Worm (Caenorhabditis elegans) whole organism, late embryonic: ENCODE measurements around the gene lys-8.
A peak's percentile ranks its signal among the peaks of the same experiment; 100 is the strongest.
"Not testable (repeated sequence)": the region's sequence is repeated elsewhere in the genome, so short reads cannot be mapped to it uniquely, and the experiment has no call there.

Experiments
- C08G9.2 ChIP-seq: sonication (generic microtip); optimal IDR thresholded peaks from 2 replicates; lab custom pipeline; 2016; ENCODE audit warnings: mild to moderate bottlenecking, missing genetic modification characterization, moderate library complexity, missing compliant biosample characterization
- ama-1 ChIP-seq: fragments of 150-350 bp; optimal IDR thresholded peaks from 2 replicates; lab custom pipeline; 2014
- ceh-14 ChIP-seq: sonication (generic microtip); optimal IDR thresholded peaks from 2 replicates; lab custom pipeline; 2016; ENCODE audit warnings: missing genotype, missing genetic modification characterization, missing compliant biosample characterization
- ceh-19 ChIP-seq: fragments of 200-800 bp; sonication (Bioruptor generic); optimal IDR thresholded peaks from 2 replicates; lab custom pipeline; 2018; ENCODE audit warnings: mild to moderate bottlenecking, missing genetic modification characterization, missing compliant biosample characterization
- ceh-22 ChIP-seq: sonication (generic microtip); optimal IDR thresholded peaks from 2 replicates; lab custom pipeline; 2017; ENCODE audit warnings: missing biosample characterization, missing genetic modification characterization
- ceh-24 ChIP-seq: sonication (generic microtip); optimal IDR thresholded peaks from 2 replicates; lab custom pipeline; 2016; ENCODE audit warnings: mild to moderate bottlenecking, missing genetic modification characterization, missing compliant biosample characterization
- ceh-45 ChIP-seq: fragments of 200-800 bp; sonication (Bioruptor generic); IDR thresholded peaks from 2 replicates; pipeline ENCODE4 v1.3.6; 2022; ENCODE audit warnings: missing genetic modification reagents, missing genetic modification characterization, missing compliant biosample characterization
- ceh-6 ChIP-seq: fragments of 200-800 bp; sonication (Bioruptor generic); optimal IDR thresholded peaks from 2 replicates; lab custom pipeline; 2018; ENCODE audit warnings: mild to moderate bottlenecking, missing genetic modification characterization, missing compliant biosample characterization
- che-1 ChIP-seq: sonication (generic microtip); optimal IDR thresholded peaks from 2 replicates; lab custom pipeline; 2016; ENCODE audit warnings: mild to moderate bottlenecking, missing genetic modification characterization, missing compliant biosample characterization
- dmd-4 ChIP-seq: sonication (generic microtip); optimal IDR thresholded peaks from 2 replicates; lab custom pipeline; 2016; ENCODE audit warnings: borderline replicate concordance, missing genetic modification characterization, missing compliant biosample characterization
- dve-1 ChIP-seq: sonication (generic microtip); optimal IDR thresholded peaks from 2 replicates; lab custom pipeline; 2017; ENCODE audit warnings: antibody characterized with exemption, mild to moderate bottlenecking, missing genetic modification characterization, missing compliant biosample characterization
- elt-2 ChIP-seq: sonication (generic microtip); optimal IDR thresholded peaks from 2 replicates; lab custom pipeline; 2016; ENCODE audit warnings: missing genetic modification reagents, missing genetic modification characterization, missing compliant biosample characterization
- fax-1 ChIP-seq: sonication (generic microtip); optimal IDR thresholded peaks from 2 replicates; lab custom pipeline; 2016; ENCODE audit warnings: missing genotype, missing genetic modification characterization, missing compliant biosample characterization
- gmeb-2 ChIP-seq: sonication (generic microtip); optimal IDR thresholded peaks from 2 replicates; lab custom pipeline; 2016; ENCODE audit warnings: missing genetic modification characterization, inconsistent platforms, missing compliant biosample characterization
- lim-6 ChIP-seq: sonication (generic microtip); optimal IDR thresholded peaks from 2 replicates; lab custom pipeline; 2016; ENCODE audit warnings: missing genetic modification characterization, missing compliant biosample characterization
- lin-11 ChIP-seq: fragments of 200-800 bp; sonication (Bioruptor generic); optimal IDR thresholded peaks from 2 replicates; lab custom pipeline; 2018; ENCODE audit warnings: mild to moderate bottlenecking, missing genetic modification characterization, missing compliant biosample characterization
- madf-2 ChIP-seq: sonication (generic microtip); optimal IDR thresholded peaks from 2 replicates; lab custom pipeline; 2017; ENCODE audit warnings: missing genetic modification characterization, missing compliant biosample characterization
- nhr-232 ChIP-seq: sonication (generic microtip); optimal IDR thresholded peaks from 2 replicates; lab custom pipeline; 2016; ENCODE audit warnings: missing genetic modification characterization, missing compliant biosample characterization
- pag-3 ChIP-seq: sonication (generic microtip); optimal IDR thresholded peaks from 2 replicates; lab custom pipeline; 2016; ENCODE audit warnings: missing compliant biosample characterization, missing genetic modification characterization, borderline replicate concordance
- pat-9 ChIP-seq: fragments of 200-800 bp; sonication (Bioruptor generic); optimal IDR thresholded peaks from 2 replicates; lab custom pipeline; 2018; ENCODE audit warnings: mild to moderate bottlenecking, missing genetic modification characterization, moderate library complexity, missing compliant biosample characterization
- pax-1 ChIP-seq: fragments of 150-350 bp; optimal IDR thresholded peaks from 2 replicates; lab custom pipeline; 2014; ENCODE audit warnings: missing biosample characterization, missing genetic modification characterization
- pqm-1 ChIP-seq: sonication (generic microtip); optimal IDR thresholded peaks from 2 replicates; lab custom pipeline; 2016; ENCODE audit warnings: missing genetic modification characterization, missing compliant biosample characterization
- ref-2 ChIP-seq: sonication (generic microtip); optimal IDR thresholded peaks from 2 replicates; lab custom pipeline; 2016; ENCODE audit warnings: missing genetic modification characterization, missing compliant biosample characterization
- rnt-1 ChIP-seq: sonication (generic microtip); optimal IDR thresholded peaks from 2 replicates; lab custom pipeline; 2016; ENCODE audit warnings: missing genetic modification characterization, missing compliant biosample characterization
- sox-2 ChIP-seq: fragments of 200-800 bp; sonication (Bioruptor generic); IDR thresholded peaks from 2 replicates; pipeline ENCODE4 v1.3.6; 2022; ENCODE audit warnings: missing genetic modification reagents, missing genetic modification characterization, missing compliant biosample characterization
- sox-4 ChIP-seq: sonication (generic microtip); optimal IDR thresholded peaks from 2 replicates; lab custom pipeline; 2017; ENCODE audit warnings: mild to moderate bottlenecking, missing genetic modification characterization, inconsistent platforms, missing compliant biosample characterization
- syd-9 ChIP-seq: sonication (generic microtip); optimal IDR thresholded peaks from 2 replicates; lab custom pipeline; 2016; ENCODE audit warnings: mild to moderate bottlenecking, missing genetic modification characterization, moderate library complexity, missing compliant biosample characterization
- unc-42 ChIP-seq: sonication (generic microtip); optimal IDR thresholded peaks from 2 replicates; lab custom pipeline; 2016; ENCODE audit warnings: missing genotype, missing genetic modification characterization, missing compliant biosample characterization

Gene lys-8

DNA sequence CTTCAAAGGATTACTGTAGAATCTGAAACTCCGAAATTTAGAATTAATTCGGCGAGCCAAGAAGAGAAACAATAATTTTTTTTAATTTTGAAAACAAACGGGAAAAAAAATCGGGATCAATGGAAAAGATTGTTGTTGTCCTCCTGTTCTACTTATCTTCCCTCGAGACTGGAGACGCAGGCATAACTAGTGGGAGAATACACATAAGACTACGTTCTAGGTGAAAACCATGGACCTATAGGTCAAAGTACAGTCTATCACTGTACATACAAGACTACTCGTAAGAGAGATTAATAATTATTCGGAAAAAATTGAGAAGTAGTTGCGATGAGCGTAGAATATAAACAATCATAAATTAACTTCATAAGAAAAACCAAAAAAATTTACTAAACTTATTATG lies 33.3 kb downstream of the lys-8 start, which contains the start of gene dhs-6:
TSS of gene dhs-6 (minus strand) at position 22 of the 400 bp plus-strand sequence.
- TF ChIP-seq sox-4 (tag; lab: Kevin White, UChicago), result no peak
- peak; percentile 45 for TF ChIP-seq elt-2 (tag; lab: Kevin White, UChicago)
- TF ChIP-seq dmd-4 (tag; lab: Kevin White, UChicago), result no peak
- no peak for TF ChIP-seq fax-1 (tag; lab: Kevin White, UChicago)
- no peak for TF ChIP-seq pax-1 (tag; lab: Kevin White, UChicago)
- TF ChIP-seq lim-6 (tag; lab: Kevin White, UChicago), result no peak
- TF ChIP-seq, all 69 proteins: peak for 1

DNA sequence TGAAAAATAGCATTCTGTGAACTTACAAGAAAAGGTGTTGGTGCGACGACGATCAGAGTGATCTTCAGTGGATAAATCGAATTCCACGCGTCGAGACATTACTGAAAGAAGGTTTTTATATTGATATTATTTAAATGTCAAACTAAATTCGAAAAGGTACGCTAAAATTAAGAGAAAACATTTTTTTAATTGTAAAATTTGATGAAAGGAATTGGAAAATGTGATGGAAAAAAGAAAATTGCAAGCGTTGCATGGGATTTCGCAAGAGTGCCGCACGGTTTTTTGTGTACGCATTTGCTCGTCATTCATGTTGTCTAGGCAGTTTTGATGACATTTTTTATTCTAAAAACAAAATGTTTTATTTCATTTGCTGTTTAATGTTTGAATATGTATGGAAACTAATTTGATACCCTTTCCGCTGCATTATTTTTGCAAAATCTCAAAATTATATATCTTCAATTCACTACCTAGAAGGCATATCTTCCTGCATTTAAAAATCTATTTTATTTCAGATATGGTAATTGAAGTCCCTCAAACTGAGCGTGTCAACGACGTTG lies 36.5 kb downstream of the lys-8 start, which contains the start of the genes eif-3.L and npl-4.2:
TSS of gene eif-3.L (minus strand) at position 101 of the 557 bp plus-strand sequence.
TSS of gene npl-4.2 (plus strand) at position 507 of the 557 bp plus-strand sequence.
- not testable (repeated sequence) for TF ChIP-seq unc-42, rnt-1, fax-1 (tag; lab: Kevin White, UChicago)
- TF ChIP-seq, all 69 proteins: peak for 0; not testable (repeated sequence) for 69

DNA sequence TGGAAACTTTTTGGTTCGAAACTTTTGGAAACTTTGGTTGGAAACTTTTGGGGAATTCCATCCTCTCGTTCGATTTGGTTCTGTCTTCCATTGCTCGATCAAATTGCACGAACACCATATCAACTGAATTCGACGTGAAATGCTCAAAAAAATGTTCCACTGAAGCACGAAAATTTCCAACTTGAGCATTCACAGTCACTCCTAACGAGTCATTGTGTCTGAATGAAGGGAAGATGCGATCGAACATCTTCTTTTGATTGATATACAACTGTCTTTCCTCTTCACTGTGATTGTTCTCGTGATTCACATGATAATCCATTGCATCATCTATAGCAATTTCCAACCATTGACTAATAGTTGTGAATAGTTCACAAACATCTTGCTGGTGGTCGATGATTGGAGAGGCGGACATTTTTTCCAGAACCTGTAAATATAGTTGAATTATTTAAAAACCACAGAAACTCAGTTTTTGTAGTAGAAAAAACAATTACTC lies 42.4 kb downstream of the lys-8 start, which contains the start of gene F59E12.15:
TSS of gene F59E12.15 (minus strand) at position 51 of the 493 bp plus-strand sequence.
- TF ChIP-seq ceh-24 (tag; lab: Kevin White, UChicago) (no peak), lin-11 (tag; lab: Kevin White, UChicago) (no peak), ceh-45 (GFP tag; lab: Robert Waterston, UW) (no peak), ref-2 (no peak)

DNA sequence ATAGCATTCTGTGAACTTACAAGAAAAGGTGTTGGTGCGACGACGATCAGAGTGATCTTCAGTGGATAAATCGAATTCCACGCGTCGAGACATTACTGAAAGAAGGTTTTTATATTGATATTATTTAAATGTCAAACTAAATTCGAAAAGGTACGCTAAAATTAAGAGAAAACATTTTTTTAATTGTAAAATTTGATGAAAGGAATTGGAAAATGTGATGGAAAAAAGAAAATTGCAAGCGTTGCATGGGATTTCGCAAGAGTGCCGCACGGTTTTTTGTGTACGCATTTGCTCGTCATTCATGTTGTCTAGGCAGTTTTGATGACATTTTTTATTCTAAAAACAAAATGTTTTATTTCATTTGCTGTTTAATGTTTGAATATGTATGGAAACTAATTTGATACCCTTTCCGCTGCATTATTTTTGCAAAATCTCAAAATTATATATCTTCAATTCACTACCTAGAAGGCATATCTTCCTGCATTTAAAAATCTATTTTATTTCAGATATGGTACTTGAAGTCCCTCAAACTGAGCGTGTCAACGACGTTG lies 44.9 kb downstream of the lys-8 start, which contains the start of the genes F59E12.6 and npl-4.1:
TSS of gene F59E12.6 (minus strand) at position 101 of the 551 bp plus-strand sequence.
TSS of gene npl-4.1 (plus strand) at position 501 of the 551 bp plus-strand sequence.
- not testable (repeated sequence) for TF ChIP-seq ceh-6 (GFP tag; lab: Kevin White, UChicago); ceh-22; gmeb-2 (tag; lab: Kevin White, UChicago)

DNA sequence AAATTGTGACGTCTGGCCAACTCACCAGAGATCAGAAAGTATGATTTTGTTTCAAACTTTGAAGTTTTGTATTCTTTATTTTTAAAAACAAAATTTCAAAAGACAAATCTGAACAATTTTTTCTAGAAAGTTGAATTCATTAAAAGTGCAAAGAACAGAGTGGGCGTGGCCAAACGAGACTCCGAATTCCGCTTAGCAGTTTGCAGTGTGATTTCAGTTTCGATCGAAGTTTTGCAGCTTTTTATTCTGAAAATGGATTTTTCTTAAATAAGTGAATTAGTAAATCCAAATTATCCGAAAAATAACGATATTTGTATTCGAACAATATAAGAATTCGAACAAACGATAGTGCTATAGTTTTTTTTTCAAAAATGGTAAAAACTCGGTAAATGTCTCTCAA lies 47.5 kb downstream of the lys-8 start:
- no peak for TF ChIP-seq pat-9 (tag; lab: Kevin White, UChicago)

DNA sequence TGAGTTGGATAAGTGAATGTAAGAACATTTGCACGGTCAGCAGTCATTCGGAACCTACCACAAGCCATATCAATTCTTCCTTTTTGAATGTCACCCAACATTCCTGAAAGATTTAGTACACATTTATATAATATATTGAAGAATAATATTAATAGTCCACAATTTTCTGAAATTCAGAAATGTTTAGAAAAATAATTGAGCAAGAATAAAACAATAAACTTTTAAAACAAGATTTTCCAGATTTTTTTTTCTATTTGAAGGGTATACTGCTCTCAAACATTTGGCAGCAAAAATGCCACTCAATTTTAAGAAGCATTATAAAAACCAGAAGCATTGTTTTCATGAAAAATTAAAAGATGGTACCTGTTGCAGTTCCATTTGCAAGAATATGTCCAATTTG lies 50.8 kb downstream of the lys-8 start, which contains the start of gene F59E12.8:
TSS of gene F59E12.8 (minus strand) at position 101 of the 400 bp plus-strand sequence.
- no peak for TF ChIP-seq che-1 (tag; lab: Kevin White, UChicago)
- no peak for TF ChIP-seq ceh-19 (GFP tag; lab: Kevin White, UChicago)
- TF ChIP-seq C08G9.2 (tag; lab: Kevin White, UChicago), result no peak
- TF ChIP-seq lin-11 (tag; lab: Kevin White, UChicago), result no peak
- no peak for TF ChIP-seq ceh-24 (tag; lab: Kevin White, UChicago)
- no peak for TF ChIP-seq dve-1
- no peak for TF ChIP-seq pag-3 (tag; lab: Kevin White, UChicago)
- TF ChIP-seq unc-42 (tag; lab: Kevin White, UChicago), result no peak
- no peak for TF ChIP-seq sox-2 (GFP tag; lab: Robert Waterston, UW)
- no peak for TF ChIP-seq ceh-45 (GFP tag; lab: Robert Waterston, UW)
- TF ChIP-seq ceh-14 (tag; lab: Kevin White, UChicago), result no peak
- no peak for TF ChIP-seq madf-2
- no peak for TF ChIP-seq ama-1 (lab: Kevin White, UChicago)
- no peak for TF ChIP-seq syd-9
- TF ChIP-seq nhr-232 (tag; lab: Kevin White, UChicago), result no peak
- no peak for TF ChIP-seq pqm-1
